Fruit fly (Drosophila melanogaster) whole organism, embryonic: ENCODE data around the gene CG14221.

Source experiments
- CG10147 ChIP-seq: fragments of 200-800 bp; sonication (Bioruptor generic); optimal IDR thresholded peaks from 2 replicates; lab custom pipeline; 2019; ENCODE audit warnings: missing biosample characterization, mild to moderate bottlenecking, missing genetic modification characterization, moderate library complexity
- CG10267 ChIP-seq: fragments of 200-800 bp; sonication (Bioruptor generic); optimal IDR thresholded peaks from 2 replicates; lab custom pipeline; 2018; ENCODE audit warnings: missing biosample characterization, mild to moderate bottlenecking, missing genetic modification characterization, moderate library complexity
- CG10654 ChIP-seq: fragments of 200-800 bp; sonication (Bioruptor generic); optimal IDR thresholded peaks from 2 replicates; lab custom pipeline; 2016; ENCODE audit warnings: missing biosample characterization, missing genetic modification characterization
- CG11723 ChIP-seq: fragments of 200-800 bp; sonication (Bioruptor generic); optimal IDR thresholded peaks from 2 replicates; lab custom pipeline; 2017; ENCODE audit warnings: missing biosample characterization, mild to moderate bottlenecking, missing genetic modification characterization
- CG14860 ChIP-seq: fragments of 200-800 bp; sonication (Bioruptor generic); IDR thresholded peaks from 3 replicates; pipeline ENCODE4 v1.3.6; 2022; ENCODE audit warnings: missing biosample characterization, missing genetic modification characterization; ENCODE audit not compliant: partially characterized antibody
- CG15514 ChIP-seq: fragments of 200-800 bp; sonication (Bioruptor generic); optimal IDR thresholded peaks from 3 replicates; lab custom pipeline; 2017; ENCODE audit warnings: missing biosample characterization, missing genetic modification characterization, mild to moderate bottlenecking, moderate library complexity, missing genetic modification reagents
- CG17802 ChIP-seq: fragments of 200-800 bp; sonication (Bioruptor generic); optimal IDR thresholded peaks from 2 replicates; lab custom pipeline; 2018; ENCODE audit warnings: missing biosample characterization, mild to moderate bottlenecking, missing genetic modification characterization, moderate library complexity
- CG2875 ChIP-seq: fragments of 200-800 bp; sonication (Bioruptor generic); optimal IDR thresholded peaks from 2 replicates; lab custom pipeline; 2017; ENCODE audit warnings: missing biosample characterization, mild to moderate bottlenecking, missing genetic modification characterization, missing genetic modification reagents
- CG34376 ChIP-seq: fragments of 200-800 bp; sonication (Bioruptor generic); optimal IDR thresholded peaks from 2 replicates; lab custom pipeline; 2018; ENCODE audit warnings: missing biosample characterization, mild to moderate bottlenecking, missing genetic modification characterization
- CG34422 ChIP-seq: fragments of 200-800 bp; sonication (Bioruptor generic); IDR thresholded peaks from 3 replicates; pipeline ENCODE4 v1.3.6; 2022; ENCODE audit warnings: missing biosample characterization, missing genetic modification characterization
- CG5953 ChIP-seq: fragments of 200-800 bp; sonication (Bioruptor generic); IDR thresholded peaks from 2 replicates; pipeline ENCODE4 v1.3.6; 2022; ENCODE audit warnings: missing biosample characterization, missing genetic modification characterization
- CG6272 ChIP-seq: fragments of 200-800 bp; sonication (Bioruptor generic); IDR thresholded peaks from 2 replicates; pipeline ENCODE4 v1.3.6; 2022; ENCODE audit warnings: missing biosample characterization, missing genetic modification characterization
- CG8944 ChIP-seq: fragments of 200-800 bp; sonication (Bioruptor generic); optimal IDR thresholded peaks from 3 replicates; lab custom pipeline; 2016; ENCODE audit warnings: missing biosample characterization, missing genetic modification characterization
- CG9609 ChIP-seq: fragments of 200-800 bp; sonication (Bioruptor generic); optimal IDR thresholded peaks from 3 replicates; lab custom pipeline; 2016; ENCODE audit warnings: missing biosample characterization, missing genetic modification characterization
- CG9817 ChIP-seq: fragments of 200-800 bp; sonication (Bioruptor generic); optimal IDR thresholded peaks from 2 replicates; lab custom pipeline; 2018; ENCODE audit warnings: missing biosample characterization, mild to moderate bottlenecking, missing genetic modification characterization, moderate library complexity
- CG9932 ChIP-seq: fragments of 200-800 bp; sonication (Bioruptor generic); IDR thresholded peaks from 2 replicates; pipeline ENCODE4 v1.3.6; 2022; ENCODE audit warnings: missing biosample characterization, missing genetic modification characterization
- Deaf1 ChIP-seq: fragments of 200-800 bp; optimal IDR thresholded peaks from 3 replicates; lab custom pipeline; 2019; ENCODE audit warnings: missing biosample characterization, mild to moderate bottlenecking, missing genetic modification characterization, moderate library complexity
- Drgx ChIP-seq: fragments of 200-800 bp; sonication (Bioruptor generic); IDR thresholded peaks from 2 replicates; pipeline ENCODE4 v1.3.6; 2022; ENCODE audit warnings: missing biosample characterization, missing genetic modification characterization
- E2f2 ChIP-seq: fragments of 200-800 bp; sonication (Bioruptor generic); IDR thresholded peaks from 2 replicates; pipeline ENCODE4 v1.3.6; 2022; ENCODE audit warnings: missing biosample characterization, missing genetic modification characterization
- Fer2 ChIP-seq: fragments of 200-800 bp; sonication (Bioruptor generic); optimal IDR thresholded peaks from 2 replicates; lab custom pipeline; 2018; ENCODE audit warnings: missing biosample characterization, mild to moderate bottlenecking, missing genetic modification characterization, moderate library complexity
- HHEX ChIP-seq: fragments of 200-800 bp; sonication (Bioruptor generic); optimal IDR thresholded peaks from 3 replicates; lab custom pipeline; 2017; ENCODE audit warnings: missing biosample characterization, mild to moderate bottlenecking, missing genetic modification characterization, missing genetic modification reagents
- Med ChIP-seq: fragments of 200-800 bp; sonication (Bioruptor generic); peaks from one replicate; lab custom pipeline; 2016; ENCODE audit warnings: missing biosample characterization, missing genetic modification characterization, mild to moderate bottlenecking, inconsistent platforms, moderate library complexity
- Mrtf ChIP-seq: fragments of 200-800 bp; sonication (Bioruptor generic); IDR thresholded peaks from 3 replicates; pipeline ENCODE4 v1.3.6; 2022; ENCODE audit warnings: missing biosample characterization, missing genetic modification characterization
- Oli ChIP-seq: fragments of 200-800 bp; sonication (Bioruptor generic); optimal IDR thresholded peaks from 2 replicates; lab custom pipeline; 2018; ENCODE audit warnings: missing biosample characterization, mild to moderate bottlenecking, missing genetic modification characterization, moderate library complexity
- Pdp1 ChIP-seq, 2 experiments: fragments of 200-800 bp; sonication (Bioruptor generic); optimal IDR thresholded peaks; 3 replicates each; lab custom pipeline; 2016; ENCODE audit warnings: missing biosample characterization in 2 of 2, missing genetic modification characterization in 2 of 2, mild to moderate bottlenecking in 1 of 2, moderate library complexity in 1 of 2
- Tbp ChIP-seq: fragments of >200 bp; optimal IDR thresholded peaks from 2 replicates; lab custom pipeline; 2018; ENCODE audit warnings: missing biosample characterization, missing genetic modification characterization
- Xbp1 ChIP-seq: fragments of 200-800 bp; sonication (Bioruptor generic); optimal IDR thresholded peaks from 3 replicates; lab custom pipeline; 2016; ENCODE audit warnings: missing biosample characterization, mild to moderate bottlenecking, missing genetic modification characterization
- caup ChIP-seq: fragments of 200-800 bp; sonication (Bioruptor generic); optimal IDR thresholded peaks from 3 replicates; lab custom pipeline; 2017; ENCODE audit warnings: missing biosample characterization, mild to moderate bottlenecking, missing genetic modification characterization, moderate library complexity; ENCODE audit not compliant: severe bottlenecking
- chinmo ChIP-seq: fragments of 200-800 bp; sonication (Bioruptor generic); IDR thresholded peaks from 4 replicates; pipeline ENCODE4 v1.3.6; 2022; ENCODE audit warnings: missing biosample characterization, missing genetic modification characterization; ENCODE audit not compliant: partially characterized antibody
- chm ChIP-seq: fragments of 200-800 bp; sonication (Bioruptor generic); IDR thresholded peaks from 2 replicates; pipeline ENCODE4 v1.3.6; 2022; ENCODE audit warnings: missing biosample characterization, missing genetic modification characterization
- dpn ChIP-seq, 2 experiments: fragments of 200-800 bp; sonication (Bioruptor generic); optimal IDR thresholded peaks; 3 replicates each; lab custom pipeline; 2016; ENCODE audit warnings: missing biosample characterization in 2 of 2, missing genetic modification characterization in 2 of 2
- emc ChIP-seq: fragments of 200-800 bp; sonication (Bioruptor generic); optimal IDR thresholded peaks from 2 replicates; lab custom pipeline; 2016; ENCODE audit warnings: missing biosample characterization, missing genetic modification characterization
- fd3F ChIP-seq: fragments of 200-800 bp; sonication (Bioruptor generic); optimal IDR thresholded peaks from 2 replicates; lab custom pipeline; 2018; ENCODE audit warnings: missing biosample characterization, mild to moderate bottlenecking, missing genetic modification characterization, moderate library complexity
- gsb ChIP-seq: fragments of 200-800 bp; sonication (Bioruptor generic); IDR thresholded peaks from 2 replicates; pipeline ENCODE4 v1.3.6; 2022; ENCODE audit warnings: missing biosample characterization, missing genetic modification characterization
- insv ChIP-seq, 2 experiments: fragments of 200-800 bp; sonication (Bioruptor generic); optimal IDR thresholded peaks; 3 replicates each; lab custom pipeline; 2016 to 2018; ENCODE audit warnings: missing biosample characterization in 2 of 2, missing genetic modification characterization in 2 of 2
- jing ChIP-seq: fragments of 200-800 bp; sonication (Bioruptor generic); optimal IDR thresholded peaks from 2 replicates; lab custom pipeline; 2018; ENCODE audit warnings: missing biosample characterization, mild to moderate bottlenecking, missing genetic modification characterization
- jumu ChIP-seq: fragments of 200-800 bp; sonication (Bioruptor generic); optimal IDR thresholded peaks from 3 replicates; lab custom pipeline; 2016; ENCODE audit warnings: missing biosample characterization, missing genetic modification characterization
- maf-S ChIP-seq: fragments of 200-800 bp; sonication (Bioruptor generic); optimal IDR thresholded peaks from 2 replicates; lab custom pipeline; 2016; ENCODE audit warnings: missing biosample characterization, missing genetic modification characterization
- nau ChIP-seq: fragments of 200-800 bp; sonication (Bioruptor generic); optimal IDR thresholded peaks from 3 replicates; lab custom pipeline; 2017; ENCODE audit warnings: missing biosample characterization, mild to moderate bottlenecking, missing genetic modification characterization, missing genetic modification reagents
- pb ChIP-seq: fragments of 200-800 bp; sonication (Bioruptor generic); optimal IDR thresholded peaks from 3 replicates; lab custom pipeline; 2016; ENCODE audit warnings: missing biosample characterization, missing genetic modification characterization
- pfk ChIP-seq: fragments of 200-800 bp; sonication (Bioruptor generic); optimal IDR thresholded peaks from 2 replicates; lab custom pipeline; 2018; ENCODE audit warnings: missing biosample characterization, mild to moderate bottlenecking, missing genetic modification characterization, moderate library complexity
- pzg ChIP-seq: fragments of 200-800 bp; sonication (Bioruptor generic); optimal IDR thresholded peaks from 3 replicates; lab custom pipeline; 2018; ENCODE audit warnings: missing biosample characterization, mild to moderate bottlenecking, missing genetic modification characterization, moderate library complexity
- ranshi ChIP-seq: fragments of 200-800 bp; sonication (Bioruptor generic); IDR thresholded peaks from 2 replicates; pipeline ENCODE4 v1.3.6; 2022; ENCODE audit warnings: missing biosample characterization, missing genetic modification characterization
- ro ChIP-seq: fragments of 200-800 bp; sonication (Bioruptor generic); IDR thresholded peaks from 2 replicates; pipeline ENCODE4 v1.3.6; 2022; ENCODE audit warnings: missing biosample characterization, missing genetic modification characterization
- run ChIP-seq: fragments of 200-800 bp; sonication (Bioruptor generic); optimal IDR thresholded peaks from 3 replicates; lab custom pipeline; 2018; ENCODE audit warnings: missing biosample characterization, mild to moderate bottlenecking, missing genetic modification characterization
- sr ChIP-seq: fragments of 200-800 bp; sonication (Bioruptor generic); IDR thresholded peaks from 3 replicates; pipeline ENCODE4 v1.3.6; 2022; ENCODE audit warnings: missing biosample characterization, missing genetic modification characterization
- tgo ChIP-seq: fragments of 200-800 bp; sonication (Bioruptor generic); IDR thresholded peaks from 3 replicates; pipeline ENCODE4 v1.3.6; 2022; ENCODE audit warnings: missing biosample characterization, missing genetic modification characterization
- tna ChIP-seq: fragments of 200-800 bp; sonication (Bioruptor generic); IDR thresholded peaks from 2 replicates; pipeline ENCODE4 v1.3.6; 2022; ENCODE audit warnings: missing biosample characterization, missing genetic modification characterization; ENCODE audit not compliant: partially characterized antibody
- vfl ChIP-seq: fragments of 200-800 bp; sonication (Bioruptor generic); optimal IDR thresholded peaks from 2 replicates; lab custom pipeline; 2016; ENCODE audit warnings: missing biosample characterization, missing genetic modification characterization
- vnd ChIP-seq: fragments of 200-800 bp; sonication (Bioruptor generic); IDR thresholded peaks from 3 replicates; pipeline ENCODE4 v1.3.6; 2022; ENCODE audit warnings: missing biosample characterization, missing genetic modification characterization; ENCODE audit not compliant: partially characterized antibody
- zen2 ChIP-seq: fragments of 200-800 bp; sonication (Bioruptor generic); IDR thresholded peaks from 3 replicates; pipeline ENCODE4 v1.3.6; 2022; ENCODE audit warnings: missing biosample characterization, missing genetic modification characterization; ENCODE audit not compliant: partially characterized antibody

Gene CG14221

DNA sequence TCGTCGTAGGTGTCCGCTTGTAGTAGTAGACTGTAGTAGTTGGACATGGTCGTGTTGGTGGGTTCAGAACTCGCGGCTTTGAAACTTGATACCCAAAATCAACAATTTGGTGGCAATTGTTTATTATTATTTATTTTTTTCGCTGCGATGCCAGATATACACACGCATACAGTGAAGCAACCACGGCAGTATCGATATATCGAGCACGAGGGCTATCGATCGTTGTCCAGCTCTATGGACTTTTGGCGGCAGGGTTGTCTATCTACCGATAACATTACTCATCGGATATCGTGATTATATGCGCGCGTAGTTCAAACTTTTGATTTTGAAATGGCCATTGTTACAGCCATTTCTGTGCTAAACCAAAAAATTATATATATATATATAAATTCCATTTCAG, 19.4 kb downstream of the CG14221 start, which contains the start of gene CG14220 (continued):
- TF ChIP-seq Med (peak; percentile 87), Pdp1 (GFP tag; optimal IDR thresholded peaks at IDR 0.05; lab: Kevin White, UChicago) (no peak), jing (GFP tag; lab: Kevin White, UChicago) (no peak), vnd (GFP tag; lab: Robert Waterston, UW) (peak; percentile 87), CG10654 (no peak), CG10147 (no peak), CG8944 (GFP tag; lab: Kevin White, UChicago) (no peak), emc (GFP tag; lab: Kevin White, UChicago) (no peak), gsb (GFP tag; lab: Robert Waterston, UW) (no peak), run (tag; lab: Kevin White, UChicago) (no peak), Xbp1 (GFP tag; lab: Kevin White, UChicago) (no peak), CG34376 (GFP tag; lab: Kevin White, UChicago) (peak; percentile 51), ranshi (no peak), insv (GFP tag; optimal IDR thresholded peaks at IDR 0.05; lab: Kevin White, UChicago) (peak in 1 of 2 experiments; percentile 15), jumu (GFP tag; lab: Kevin White, UChicago) (no peak), tna (peak; percentile 94), CG2875 (GFP tag; lab: Kevin White, UChicago) (no peak), CG6272 (no peak), pzg (GFP tag; lab: Kevin White, UChicago) (peak; percentile 89), CG14860 (GFP tag; lab: Robert Waterston, UW) (peak; percentile 90), CG10267 (tag; lab: Kevin White, UChicago) (peak; percentile 45), CG9609 (GFP tag; lab: Kevin White, UChicago) (no peak), dpn (GFP tag; optimal IDR thresholded peaks at IDR 0.05; lab: Kevin White, UChicago) (peak in 1 of 2 experiments; percentile 10), nau (no peak), Mrtf (GFP tag; lab: Robert Waterston, UW) (no peak), Deaf1 (tag; lab: Kevin White, UChicago) (no peak), CG34422 (GFP tag; lab: Robert Waterston, UW) (no peak), CG9932 (GFP tag; lab: Robert Waterston, UW) (peak; percentile 47; the same call in 1 of the 2 replicates), E2f2 (GFP tag; lab: Robert Waterston, UW) (peak; percentile 92), chm (no peak), CG15514 (GFP tag; lab: Kevin White, UChicago) (peak; percentile 81), Oli (no peak), pb (GFP tag; lab: Kevin White, UChicago) (no peak), Drgx (GFP tag; lab: Robert Waterston, UW) (no peak), Tbp (GFP tag; lab: Kevin White, UChicago) (no peak), CG11723 (GFP tag; lab: Kevin White, UChicago) (no peak), vfl (GFP tag; lab: Kevin White, UChicago) (no peak), caup (no peak), CG5953 (no peak), CG17802 (tag; lab: Kevin White, UChicago) (no peak), Fer2 (no peak), tgo (GFP tag; lab: Robert Waterston, UW) (no peak), CG9817 (tag; lab: Kevin White, UChicago) (no peak), pfk (GFP tag; lab: Kevin White, UChicago) (peak; percentile 38), chinmo (GFP tag; lab: Robert Waterston, UW) (peak; percentile 93), zen2 (GFP tag; lab: Robert Waterston, UW) (peak; percentile 91), HHEX (no peak), maf-S (no peak), ro (GFP tag; lab: Robert Waterston, UW) (no peak), sr (no peak), fd3F (no peak)
